Fruit fly (Drosophila melanogaster) whole organism, wandering third instar larva: Measurements from ENCODE around the gene Mcm7.

Experiments used
- CG32264 ChIP-seq: fragments of 200-800 bp; sonication (Bioruptor generic); optimal IDR thresholded peaks from 2 replicates; lab custom pipeline; 2016; ENCODE audit warnings: missing biosample characterization, missing genetic modification characterization
- CG9705 ChIP-seq: fragments of 200-800 bp; sonication (Bioruptor generic); optimal IDR thresholded peaks from 2 replicates; lab custom pipeline; 2018; ENCODE audit warnings: missing biosample characterization, mild to moderate bottlenecking, missing genetic modification characterization
- CrebA ChIP-seq: fragments of 200-800 bp; sonication (Bioruptor generic); optimal IDR thresholded peaks from 2 replicates; lab custom pipeline; 2016; ENCODE audit warnings: missing biosample characterization, mild to moderate bottlenecking, missing genetic modification characterization, borderline replicate concordance
- Dfd ChIP-seq: fragments of >200 bp; optimal IDR thresholded peaks from 2 replicates; lab custom pipeline; 2017; ENCODE audit warnings: missing biosample characterization, missing genetic modification characterization
- Dif ChIP-seq: fragments of 200-275, 200-300 bp; sonication (Bioruptor generic); optimal IDR thresholded peaks from 2 replicates; lab custom pipeline; 2018; ENCODE audit warnings: missing biosample characterization, missing genetic modification characterization; ENCODE audit not compliant: partially characterized antibody
- GATAd ChIP-seq: sonication (Bioruptor generic); optimal IDR thresholded peaks from 2 replicates; lab custom pipeline; 2016; ENCODE audit warnings: missing biosample characterization, missing genetic modification characterization
- HLH106 ChIP-seq: fragments of 200-800 bp; optimal IDR thresholded peaks from 3 replicates; lab custom pipeline; 2019; ENCODE audit warnings: missing biosample characterization, mild to moderate bottlenecking, missing genetic modification characterization, moderate library complexity
- Hnf4 ChIP-seq: fragments of 200-800 bp; sonication (Bioruptor generic); optimal IDR thresholded peaks from 2 replicates; lab custom pipeline; 2016; ENCODE audit warnings: missing biosample characterization, mild to moderate bottlenecking, missing genetic modification characterization
- Hr78 ChIP-seq: fragments of >200 bp; optimal IDR thresholded peaks from 2 replicates; lab custom pipeline; 2017; ENCODE audit warnings: missing biosample characterization, missing genetic modification characterization
- Hr83 ChIP-seq: fragments of 200-300 bp; sonication (Bioruptor generic); optimal IDR thresholded peaks from 2 replicates; lab custom pipeline; 2016; ENCODE audit warnings: missing biosample characterization, mild to moderate bottlenecking, missing genetic modification characterization, moderate library complexity; ENCODE audit not compliant: poor library complexity, severe bottlenecking
- Mio ChIP-seq: sonication (Bioruptor generic); optimal IDR thresholded peaks from 2 replicates; lab custom pipeline; 2016; ENCODE audit warnings: missing biosample characterization, missing genetic modification characterization
- Myc ChIP-seq: fragments of >200 bp; optimal IDR thresholded peaks from 2 replicates; lab custom pipeline; 2017
- N ChIP-seq: fragments of >200 bp; optimal IDR thresholded peaks from 2 replicates; lab custom pipeline; 2018; ENCODE audit warnings: missing biosample characterization, missing external identifiers, missing genetic modification characterization
- OdsH ChIP-seq: fragments of 200-800 bp; sonication (Bioruptor generic); optimal IDR thresholded peaks from 2 replicates; lab custom pipeline; 2016; ENCODE audit warnings: missing biosample characterization, mild to moderate bottlenecking, missing genetic modification characterization
- Rel ChIP-seq, 2 experiments: fragments of 200-800 bp; sonication (Bioruptor generic) in 1 of 2; optimal IDR thresholded peaks; 2 replicates in 1 of 2; 3 replicates in 1 of 2; lab custom pipeline; 2016 to 2019; ENCODE audit warnings: mild to moderate bottlenecking in 2 of 2, missing biosample characterization in 2 of 2, missing genetic modification characterization in 2 of 2, moderate library complexity in 1 of 2
- Sp1 ChIP-seq: fragments of 200-800 bp; sonication (Bioruptor generic); optimal IDR thresholded peaks from 3 replicates; lab custom pipeline; 2019; ENCODE audit warnings: missing biosample characterization, mild to moderate bottlenecking, missing genetic modification characterization, moderate library complexity
- Vsx2 ChIP-seq: fragments of 200-300, 225-300 bp; sonication (Bioruptor generic); optimal IDR thresholded peaks from 2 replicates; lab custom pipeline; 2018; ENCODE audit warnings: missing biosample characterization, missing genetic modification characterization; ENCODE audit not compliant: partially characterized antibody
- br ChIP-seq: fragments of 200-800 bp; sonication (Bioruptor generic); optimal IDR thresholded peaks from 2 replicates; lab custom pipeline; 2016; ENCODE audit warnings: missing biosample characterization, missing genetic modification characterization
- brk ChIP-seq: fragments of 200-800 bp; sonication (Bioruptor generic); optimal IDR thresholded peaks from 2 replicates; lab custom pipeline; 2016; ENCODE audit warnings: missing biosample characterization, mild to moderate bottlenecking, missing genetic modification characterization
- dl ChIP-seq, 2 experiments: fragments of 175-275, 200-275 bp in 1 of 2; fragments of 200-275 bp in 1 of 2; sonication (Bioruptor generic); optimal IDR thresholded peaks; lab custom pipeline; 2018; ENCODE audit warnings: mild to moderate bottlenecking in 2 of 2, missing biosample characterization in 2 of 2, missing genetic modification characterization in 2 of 2, moderate library complexity in 2 of 2; ENCODE audit not compliant: partially characterized antibody in 2 of 2, insufficient read depth in 1 of 2
- dsf ChIP-seq: sonication (Bioruptor generic); optimal IDR thresholded peaks from 2 replicates; lab custom pipeline; 2016; ENCODE audit warnings: missing biosample characterization, missing genetic modification characterization, borderline replicate concordance
- ey ChIP-seq: fragments of 200-800 bp; sonication (Bioruptor generic); optimal IDR thresholded peaks from 2 replicates; lab custom pipeline; 2016; ENCODE audit warnings: missing biosample characterization, missing genetic modification characterization
- foxo ChIP-seq, 2 experiments: fragments of 200-800 bp; sonication (Bioruptor generic); optimal IDR thresholded peaks; 2 replicates in 1 of 2; 3 replicates in 1 of 2; lab custom pipeline; 2016 to 2017; ENCODE audit warnings: missing biosample characterization in 2 of 2, missing genetic modification characterization in 2 of 2
- fru ChIP-seq: fragments of 200-800 bp; sonication (Bioruptor generic); optimal IDR thresholded peaks from 3 replicates; lab custom pipeline; 2016; ENCODE audit warnings: missing biosample characterization, mild to moderate bottlenecking, missing genetic modification characterization
- h ChIP-seq: fragments of 200-800 bp; sonication (Bioruptor generic); optimal IDR thresholded peaks from 3 replicates; lab custom pipeline; 2016; ENCODE audit warnings: missing biosample characterization, mild to moderate bottlenecking, missing genetic modification characterization
- jim ChIP-seq: fragments of 175-275, 200-325 bp; sonication (Bioruptor generic); optimal IDR thresholded peaks from 2 replicates; lab custom pipeline; 2016; ENCODE audit warnings: missing biosample characterization, mild to moderate bottlenecking, missing genetic modification characterization
- lola ChIP-seq: fragments of >200 bp; optimal IDR thresholded peaks from 2 replicates; lab custom pipeline; 2017; ENCODE audit warnings: missing biosample characterization, missing genetic modification characterization
- pan ChIP-seq: fragments of >200 bp; optimal IDR thresholded peaks from 2 replicates; lab custom pipeline; 2017
- psq ChIP-seq: fragments of 200-800 bp; sonication (Bioruptor generic); optimal IDR thresholded peaks from 3 replicates; lab custom pipeline; 2017; ENCODE audit warnings: missing biosample characterization, mild to moderate bottlenecking, missing genetic modification characterization, moderate library complexity
- rgr ChIP-seq: fragments of 200-800 bp; sonication (Bioruptor generic); optimal IDR thresholded peaks from 3 replicates; lab custom pipeline; 2016; ENCODE audit warnings: missing biosample characterization, mild to moderate bottlenecking, missing genetic modification characterization
- sage ChIP-seq: fragments of 200-800 bp; sonication (Bioruptor generic); optimal IDR thresholded peaks from 2 replicates; lab custom pipeline; 2016; ENCODE audit warnings: missing biosample characterization, mild to moderate bottlenecking, missing genetic modification characterization
- sv ChIP-seq: fragments of 200-800 bp; sonication (Bioruptor generic); optimal IDR thresholded peaks from 3 replicates; lab custom pipeline; 2016; ENCODE audit warnings: missing biosample characterization, missing genetic modification characterization
- usp ChIP-seq: fragments of >200 bp; optimal IDR thresholded peaks from 2 replicates; lab custom pipeline; 2017; ENCODE audit warnings: missing biosample characterization, missing genetic modification characterization
- woc ChIP-seq: sonication (Bioruptor generic); optimal IDR thresholded peaks from 2 replicates; lab custom pipeline; 2016; ENCODE audit warnings: missing biosample characterization, mild to moderate bottlenecking, missing genetic modification characterization

Gene Mcm7

dm6 chr3L:8870547-8870946, 20.8 kb upstream of the Mcm7 start:
- peak; percentile 18 for TF ChIP-seq h
- TF ChIP-seq Rel (GFP tag; optimal IDR thresholded peaks at IDR 0.05; lab: Kevin White, UChicago), result no peak
- TF ChIP-seq Rel (tag; optimal IDR thresholded peaks at IDR 0.05; lab: Kevin White, UChicago), result no peak

DNA sequence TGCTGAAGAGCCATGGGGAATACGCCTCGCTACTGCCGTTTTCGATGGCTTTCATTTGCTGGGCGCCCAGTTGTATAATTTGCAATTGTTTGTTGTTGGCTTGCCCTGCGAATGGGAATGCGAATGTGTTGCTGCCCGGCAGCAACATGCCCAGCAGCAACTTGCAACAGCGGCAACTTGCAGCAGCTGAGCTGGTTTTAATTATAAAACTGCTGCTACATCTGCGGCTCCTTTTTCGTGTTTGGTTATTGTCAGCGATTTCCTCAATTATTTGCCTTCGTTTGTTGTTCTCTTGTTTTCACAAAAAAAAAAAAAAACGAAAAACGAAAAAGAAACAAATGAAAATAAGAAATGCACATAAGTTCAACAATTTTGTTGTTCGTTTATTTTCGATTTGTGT, 20.4 kb upstream of the Mcm7 start:
- no peak for TF ChIP-seq lola (GFP tag; lab: Kevin White, UChicago)
- no peak for TF ChIP-seq OdsH (GFP tag; lab: Kevin White, UChicago)
- TF ChIP-seq CG9705 (GFP tag; lab: Kevin White, UChicago), result no peak
- no peak for TF ChIP-seq CG32264 (GFP tag; lab: Kevin White, UChicago)
- TF ChIP-seq Mio (GFP tag; lab: Kevin White, UChicago), result no peak
- TF ChIP-seq sv (GFP tag; lab: Kevin White, UChicago), result no peak
- TF ChIP-seq, all 38 proteins: peak for 0

dm6 chr3L:8873053-8873452, 18.3 kb upstream of the Mcm7 start:
- TF ChIP-seq lola (GFP tag; lab: Kevin White, UChicago) (no peak), Hr83 (GFP tag; lab: Kevin White, UChicago) (no peak), usp (GFP tag; lab: Kevin White, UChicago) (no peak), brk (GFP tag; lab: Kevin White, UChicago) (no peak), Hnf4 (GFP tag; lab: Kevin White, UChicago) (no peak), GATAd (GFP tag; lab: Kevin White, UChicago) (no peak), Dif (GFP tag; lab: Kevin White, UChicago) (no peak), h (no peak), rgr (GFP tag; lab: Kevin White, UChicago) (no peak), Rel (GFP tag; optimal IDR thresholded peaks at IDR 0.05; lab: Kevin White, UChicago) (no peak), Rel (tag; optimal IDR thresholded peaks at IDR 0.05; lab: Kevin White, UChicago) (no peak), Vsx2 (GFP tag; lab: Kevin White, UChicago) (no peak), sage (GFP tag; lab: Kevin White, UChicago) (no peak), Myc (no peak), Mio (GFP tag; lab: Kevin White, UChicago) (no peak), CrebA (no peak)

DNA sequence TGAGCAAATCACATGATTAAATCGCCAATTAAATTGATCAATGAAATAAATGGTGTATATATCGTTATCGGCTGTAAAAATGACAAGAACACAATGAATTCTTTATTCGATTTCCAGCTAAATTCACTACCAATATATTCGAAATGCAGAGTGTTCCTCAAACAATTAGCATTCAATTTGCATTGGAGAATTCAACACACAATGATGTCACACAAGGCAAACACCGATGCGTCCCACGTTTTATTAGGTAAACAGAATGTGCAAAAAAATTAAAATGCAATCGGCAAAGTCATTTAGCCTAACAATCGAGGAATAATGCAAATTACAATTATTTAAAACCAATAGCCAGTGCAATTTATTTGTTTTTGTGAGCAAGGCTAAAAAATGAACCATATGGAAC, 13.0 kb upstream of the Mcm7 start:
- TF ChIP-seq dsf (GFP tag; lab: Kevin White, UChicago) (no peak), rgr (GFP tag; lab: Kevin White, UChicago) (peak; percentile 20)

dm6 chr3L:8879465-8879864, 11.9 kb upstream of the Mcm7 start:
- TF ChIP-seq Dif (GFP tag; lab: Kevin White, UChicago), result no peak
- TF ChIP-seq Myc, result no peak
- no peak for TF ChIP-seq woc
- TF ChIP-seq CG9705 (GFP tag; lab: Kevin White, UChicago), result no peak
- TF ChIP-seq GATAd (GFP tag; lab: Kevin White, UChicago), result no peak
- TF ChIP-seq N (GFP tag; lab: Kevin White, UChicago), result no peak
- no peak for TF ChIP-seq foxo (GFP tag; optimal IDR thresholded peaks at IDR 0.05; lab: Kevin White, UChicago)
- no peak for TF ChIP-seq br (GFP tag; lab: Kevin White, UChicago)
- no peak for TF ChIP-seq sage (GFP tag; lab: Kevin White, UChicago)
- no peak for TF ChIP-seq rgr (GFP tag; lab: Kevin White, UChicago)
- TF ChIP-seq jim (GFP tag; lab: Kevin White, UChicago), result no peak
- TF ChIP-seq pan (lab: Kevin White, UChicago), result no peak
- no peak for TF ChIP-seq Rel (GFP tag; optimal IDR thresholded peaks at IDR 0.05; lab: Kevin White, UChicago)
- no peak for TF ChIP-seq Rel (tag; optimal IDR thresholded peaks at IDR 0.05; lab: Kevin White, UChicago)
- no peak for TF ChIP-seq Hnf4 (GFP tag; lab: Kevin White, UChicago)
- TF ChIP-seq dsf (GFP tag; lab: Kevin White, UChicago), result no peak
- TF ChIP-seq CrebA, result no peak

- TF ChIP-seq brk (GFP tag; lab: Kevin White, UChicago), result no peak
- TF ChIP-seq foxo (GFP tag; optimal IDR thresholded peaks at IDR 0.05; lab: Kevin White, UChicago), result peak in 1 of 2 experiments; percentile 14
- TF ChIP-seq fru, result peak; percentile 12
- TF ChIP-seq usp (GFP tag; lab: Kevin White, UChicago), result no peak
- TF ChIP-seq woc, result peak; percentile 27
- TF ChIP-seq ey, result peak; percentile 1
- TF ChIP-seq Dfd (GFP tag; lab: Kevin White, UChicago), result no peak
- TF ChIP-seq dl (GFP tag; optimal IDR thresholded peaks at IDR 0.05; lab: Kevin White, UChicago; ENCODE audit: insufficient read depth in 1 of 2, partially characterized antibody in 2 of 2), result no peak
- peak; percentile 23 for TF ChIP-seq Sp1 (GFP tag; lab: Kevin White, UChicago)
- peak; percentile 42 for TF ChIP-seq h
- no peak for TF ChIP-seq N (GFP tag; lab: Kevin White, UChicago)
- TF ChIP-seq dsf (GFP tag; lab: Kevin White, UChicago), result no peak
- TF ChIP-seq Hr78 (GFP tag; lab: Kevin White, UChicago), result no peak
- TF ChIP-seq lola (GFP tag; lab: Kevin White, UChicago), result no peak
- TF ChIP-seq OdsH (GFP tag; lab: Kevin White, UChicago), result peak; percentile 33
- peak; percentile 27 for TF ChIP-seq HLH106 (tag; lab: Kevin White, UChicago)
- no peak for TF ChIP-seq Vsx2 (GFP tag; lab: Kevin White, UChicago)
- TF ChIP-seq psq, result peak; percentile 88
- TF ChIP-seq pan (lab: Kevin White, UChicago), result no peak
- TF ChIP-seq rgr (GFP tag; lab: Kevin White, UChicago), result peak; percentile 26
Observed at dm6 chr3L:8881778-8882366, 9.5 kb upstream of the Mcm7 start.
